Fruit fly (Drosophila melanogaster): ENCODE results near the gene CG15803.

DNA sequence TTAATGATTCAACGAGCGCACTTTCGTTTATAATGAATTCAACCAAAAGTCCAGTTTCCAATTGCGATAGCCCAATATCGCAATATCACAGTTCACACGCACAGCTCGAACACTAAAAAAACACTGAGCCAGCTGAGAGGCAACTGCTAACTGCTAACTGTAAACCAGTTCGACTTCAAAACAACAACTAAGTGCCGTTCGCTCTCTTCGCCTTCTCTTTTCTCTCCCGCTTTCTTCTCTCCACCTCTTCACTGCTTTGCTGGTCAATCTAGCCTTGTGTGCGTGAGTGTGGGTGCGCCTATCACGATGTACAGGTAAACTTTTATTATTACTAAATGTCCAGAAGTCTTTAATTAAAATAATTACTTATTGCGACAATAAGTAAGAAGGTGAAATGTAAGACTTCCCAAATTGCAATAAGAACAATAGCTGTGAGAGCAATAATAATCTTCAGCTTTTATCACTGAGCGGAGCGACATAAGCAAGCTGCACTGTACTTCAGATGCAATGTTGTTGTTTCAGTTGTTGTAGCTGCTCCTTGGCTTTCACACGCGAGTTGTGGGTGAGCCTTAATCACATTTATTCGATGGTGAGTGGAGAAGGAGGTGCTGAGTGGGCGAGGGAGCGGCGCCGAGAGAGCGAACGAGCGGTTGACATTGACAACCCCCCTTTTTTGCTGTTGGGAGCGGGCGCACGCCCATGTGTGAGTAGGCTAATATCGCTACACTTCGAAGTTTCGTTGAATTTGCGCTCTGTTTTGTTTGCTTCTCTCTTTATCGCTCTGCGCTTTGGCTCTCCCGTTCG, 36.5 kb upstream of the CG15803 start, which contains the start of gene Vti1b:
- TF ChIP-seq CG8478 (optimal IDR thresholded peaks at IDR 0.05): no peak
- no peak for TF ChIP-seq CTCF (optimal IDR thresholded peaks at IDR 0.05)

Data from S2 (cell line).